Fruit fly (Drosophila melanogaster) whole organism, embryonic: ENCODE data around the gene akirin.
A peak's percentile ranks its signal among the peaks of the same experiment; 100 is the strongest.

Experiments
- CG12071 ChIP-seq: fragments of 200-800 bp; sonication (Bioruptor generic); optimal IDR thresholded peaks from 3 replicates; lab custom pipeline; 2018; ENCODE audit warnings: missing biosample characterization, mild to moderate bottlenecking, missing genetic modification characterization
- CG12236 ChIP-seq: fragments of 200-800 bp; sonication (Bioruptor generic); optimal IDR thresholded peaks from 2 replicates; lab custom pipeline; 2016; ENCODE audit warnings: missing biosample characterization, missing genetic modification characterization
- CG12391 ChIP-seq: fragments of 200-800 bp; sonication (Bioruptor generic); optimal IDR thresholded peaks from 3 replicates; lab custom pipeline; 2018; ENCODE audit warnings: missing biosample characterization, mild to moderate bottlenecking, missing genetic modification characterization, moderate library complexity
- CG13296 ChIP-seq: fragments of 200-800 bp; sonication (Bioruptor generic); optimal IDR thresholded peaks from 3 replicates; lab custom pipeline; 2018; ENCODE audit warnings: missing biosample characterization, mild to moderate bottlenecking, missing genetic modification characterization
- CG16863 ChIP-seq: fragments of 200-800 bp; sonication (Bioruptor generic); optimal IDR thresholded peaks from 3 replicates; lab custom pipeline; 2016; ENCODE audit warnings: missing biosample characterization, missing genetic modification characterization
- CG17359 ChIP-seq: fragments of 200-800 bp; sonication (Bioruptor generic); optimal IDR thresholded peaks from 3 replicates; lab custom pipeline; 2018; ENCODE audit warnings: missing biosample characterization, mild to moderate bottlenecking, missing genetic modification characterization, moderate library complexity
- CG18764 ChIP-seq: fragments of 200-800 bp; sonication (Bioruptor generic); optimal IDR thresholded peaks from 3 replicates; lab custom pipeline; 2016; ENCODE audit warnings: missing biosample characterization, missing genetic modification characterization
- CG2116 ChIP-seq: fragments of 200-800 bp; sonication (Bioruptor generic); optimal IDR thresholded peaks from 3 replicates; lab custom pipeline; 2018; ENCODE audit warnings: missing biosample characterization, mild to moderate bottlenecking, missing genetic modification characterization
- CG3163 ChIP-seq: fragments of 200-800 bp; sonication (Bioruptor generic); optimal IDR thresholded peaks from 3 replicates; lab custom pipeline; 2016; ENCODE audit warnings: missing biosample characterization, missing genetic modification characterization
- CG32532 ChIP-seq: fragments of 200-800 bp; sonication (Bioruptor generic); IDR thresholded peaks from 2 replicates; pipeline ENCODE4 v1.3.6; 2022; ENCODE audit warnings: missing biosample characterization, missing genetic modification characterization
- CG3407 ChIP-seq: fragments of 200-800 bp; sonication (Bioruptor generic); optimal IDR thresholded peaks from 2 replicates; lab custom pipeline; 2018; ENCODE audit warnings: missing biosample characterization, mild to moderate bottlenecking, missing genetic modification characterization
- CG3838 ChIP-seq: fragments of 200-800 bp; sonication (Bioruptor generic); optimal IDR thresholded peaks from 3 replicates; lab custom pipeline; 2016; ENCODE audit warnings: missing biosample characterization, missing genetic modification characterization
- CG4360 ChIP-seq: fragments of 200-800 bp; sonication (Bioruptor generic); IDR thresholded peaks from 2 replicates; pipeline ENCODE4 v1.3.6; 2022; ENCODE audit warnings: missing biosample characterization, missing genetic modification characterization
- CG43689 ChIP-seq: fragments of 200-800 bp; sonication (Bioruptor generic); IDR thresholded peaks from 2 replicates; pipeline ENCODE4 v1.3.6; 2022; ENCODE audit warnings: missing biosample characterization, missing genetic modification characterization
- CG6765 ChIP-seq: fragments of 200-800 bp; sonication (Bioruptor generic); optimal IDR thresholded peaks from 3 replicates; lab custom pipeline; 2017; ENCODE audit warnings: missing biosample characterization, mild to moderate bottlenecking, missing genetic modification characterization
- CHES-1-like ChIP-seq: fragments of 200-800 bp; sonication (Bioruptor generic); optimal IDR thresholded peaks from 2 replicates; lab custom pipeline; 2016; ENCODE audit warnings: missing biosample characterization, missing genetic modification characterization
- CrebB ChIP-seq: fragments of 200-800 bp; sonication (Bioruptor generic); optimal IDR thresholded peaks from 3 replicates; lab custom pipeline; 2018; ENCODE audit warnings: missing biosample characterization, mild to moderate bottlenecking, missing genetic modification characterization
- Dad ChIP-seq: fragments of 200-800 bp; sonication (Bioruptor generic); optimal IDR thresholded peaks from 3 replicates; lab custom pipeline; 2016; ENCODE audit warnings: missing biosample characterization, missing genetic modification characterization
- Dll ChIP-seq: fragments of 200-800 bp; sonication (Bioruptor generic); IDR thresholded peaks from 4 replicates; pipeline ENCODE4 v1.3.6; 2022; ENCODE audit warnings: missing biosample characterization, missing genetic modification characterization; ENCODE audit not compliant: partially characterized antibody
- Fer2 ChIP-seq: fragments of 200-800 bp; sonication (Bioruptor generic); optimal IDR thresholded peaks from 2 replicates; lab custom pipeline; 2018; ENCODE audit warnings: missing biosample characterization, mild to moderate bottlenecking, missing genetic modification characterization, moderate library complexity
- Fer3 ChIP-seq: fragments of 200-800 bp; sonication (Bioruptor generic); optimal IDR thresholded peaks from 2 replicates; lab custom pipeline; 2018; ENCODE audit warnings: missing biosample characterization, mild to moderate bottlenecking, missing genetic modification characterization, moderate library complexity
- Gug ChIP-seq: fragments of 200-800 bp; sonication (Bioruptor generic); IDR thresholded peaks from 4 replicates; pipeline ENCODE4 v1.3.6; 2022; ENCODE audit warnings: missing biosample characterization, missing genetic modification characterization
- Med ChIP-seq: fragments of 200-800 bp; sonication (Bioruptor generic); peaks from one replicate; lab custom pipeline; 2016; ENCODE audit warnings: missing biosample characterization, missing genetic modification characterization, mild to moderate bottlenecking, inconsistent platforms, moderate library complexity
- NFAT ChIP-seq: fragments of 200-800 bp; sonication (Bioruptor generic); IDR thresholded peaks from 2 replicates; pipeline ENCODE4 v1.3.6; 2022; ENCODE audit warnings: missing biosample characterization, missing genetic modification characterization
- Nf-YB ChIP-seq: fragments of 200-800 bp; sonication (Bioruptor generic); optimal IDR thresholded peaks from 3 replicates; lab custom pipeline; 2019; ENCODE audit warnings: missing biosample characterization, mild to moderate bottlenecking, missing genetic modification characterization, moderate library complexity
- Opbp ChIP-seq: fragments of 200-800 bp; sonication (Bioruptor generic); IDR thresholded peaks from 3 replicates; pipeline ENCODE4 v1.3.6; 2022; ENCODE audit warnings: missing biosample characterization, missing genetic modification characterization; ENCODE audit not compliant: partially characterized antibody
- Sry-δ ChIP-seq: fragments of 200-800 bp; sonication (Bioruptor generic); optimal IDR thresholded peaks from 2 replicates; lab custom pipeline; 2016; ENCODE audit warnings: missing biosample characterization, missing genetic modification characterization
- Vsx1 ChIP-seq: fragments of 200-800 bp; sonication (Bioruptor generic); optimal IDR thresholded peaks from 2 replicates; lab custom pipeline; 2017; ENCODE audit warnings: missing biosample characterization, mild to moderate bottlenecking, missing genetic modification characterization, missing genetic modification reagents
- amos ChIP-seq: fragments of 200-800 bp; sonication (Bioruptor generic); IDR thresholded peaks from 2 replicates; pipeline ENCODE4 v1.3.6; 2022; ENCODE audit warnings: missing biosample characterization, missing genetic modification characterization; ENCODE audit not compliant: partially characterized antibody
- caup ChIP-seq: fragments of 200-800 bp; sonication (Bioruptor generic); optimal IDR thresholded peaks from 3 replicates; lab custom pipeline; 2017; ENCODE audit warnings: missing biosample characterization, mild to moderate bottlenecking, missing genetic modification characterization, moderate library complexity; ENCODE audit not compliant: severe bottlenecking
- chn ChIP-seq: fragments of 200-800 bp; sonication (Bioruptor generic); optimal IDR thresholded peaks from 2 replicates; lab custom pipeline; 2016; ENCODE audit warnings: missing biosample characterization, missing genetic modification characterization
- corto ChIP-seq: fragments of 200-800 bp; sonication (Bioruptor generic); optimal IDR thresholded peaks from 2 replicates; lab custom pipeline; 2016; ENCODE audit warnings: missing biosample characterization, mild to moderate bottlenecking, missing genetic modification characterization, moderate library complexity
- dpn ChIP-seq, 2 experiments: fragments of 200-800 bp; sonication (Bioruptor generic); optimal IDR thresholded peaks; 3 replicates each; lab custom pipeline; 2016; ENCODE audit warnings: missing biosample characterization in 2 of 2, missing genetic modification characterization in 2 of 2
- en ChIP-seq: fragments of 200-800 bp; sonication (Bioruptor generic); optimal IDR thresholded peaks from 2 replicates; lab custom pipeline; 2016; ENCODE audit warnings: missing biosample characterization, missing genetic modification characterization
- fru ChIP-seq: fragments of >200 bp; optimal IDR thresholded peaks from 2 replicates; lab custom pipeline; 2017
- nau ChIP-seq: fragments of 200-800 bp; sonication (Bioruptor generic); optimal IDR thresholded peaks from 3 replicates; lab custom pipeline; 2017; ENCODE audit warnings: missing biosample characterization, mild to moderate bottlenecking, missing genetic modification characterization, missing genetic modification reagents
- org-1 ChIP-seq: fragments of 200-800 bp; sonication (Bioruptor generic); optimal IDR thresholded peaks from 2 replicates; lab custom pipeline; 2017; ENCODE audit warnings: missing biosample characterization, missing genetic modification characterization
- pan ChIP-seq, 4 experiments: fragments of >200 bp in 3 of 4; fragments of 200-800 bp in 1 of 4; sonication (Bioruptor generic) in 1 of 4; optimal IDR thresholded peaks in 3 of 4; IDR thresholded peaks in 1 of 4; 2 replicates each; pipeline versions ENCODE4 v1.3.6 to Lab custom; 2017 to 2022; ENCODE audit warnings: missing biosample characterization in 2 of 4, missing genetic modification characterization in 2 of 4, mixed read lengths in 1 of 4
- psq ChIP-seq: fragments of 200-800 bp; sonication (Bioruptor generic); optimal IDR thresholded peaks from 2 replicates; lab custom pipeline; 2017; ENCODE audit warnings: missing biosample characterization, missing genetic modification characterization
- run ChIP-seq: fragments of 200-800 bp; sonication (Bioruptor generic); optimal IDR thresholded peaks from 3 replicates; lab custom pipeline; 2018; ENCODE audit warnings: missing biosample characterization, mild to moderate bottlenecking, missing genetic modification characterization
- scrt ChIP-seq: fragments of 200-800 bp; sonication (Bioruptor generic); optimal IDR thresholded peaks from 2 replicates; lab custom pipeline; 2018; ENCODE audit warnings: missing biosample characterization, mild to moderate bottlenecking, missing genetic modification characterization, moderate library complexity
- sens-2 ChIP-seq: fragments of 200-800 bp; sonication (Bioruptor generic); IDR thresholded peaks from 2 replicates; pipeline ENCODE4 v1.3.6; 2022; ENCODE audit warnings: missing biosample characterization, missing genetic modification characterization
- slp2 ChIP-seq: fragments of 200-800 bp; sonication (Bioruptor generic); optimal IDR thresholded peaks from 2 replicates; lab custom pipeline; 2016; ENCODE audit warnings: missing biosample characterization, missing genetic modification characterization
- ssp ChIP-seq: fragments of 200-800 bp; sonication (Bioruptor generic); IDR thresholded peaks from 2 replicates; pipeline ENCODE4 v1.3.6; 2022; ENCODE audit warnings: missing biosample characterization, missing genetic modification characterization
- stc ChIP-seq: fragments of 200-800 bp; sonication (Bioruptor generic); IDR thresholded peaks from 2 replicates; pipeline ENCODE4 v1.3.6; 2022; ENCODE audit warnings: missing biosample characterization, missing genetic modification characterization
- toy ChIP-seq: fragments of 200-800 bp; sonication (Bioruptor generic); IDR thresholded peaks from 2 replicates; pipeline ENCODE4 v1.3.6; 2022; ENCODE audit warnings: missing biosample characterization, missing genetic modification characterization
- trem ChIP-seq: fragments of 200-800 bp; optimal IDR thresholded peaks from 3 replicates; lab custom pipeline; 2019; ENCODE audit warnings: missing biosample characterization, mild to moderate bottlenecking, missing genetic modification characterization, moderate library complexity
- zf30C ChIP-seq: fragments of 200-800 bp; sonication (Bioruptor generic); optimal IDR thresholded peaks from 3 replicates; lab custom pipeline; 2018; ENCODE audit warnings: missing biosample characterization, mild to moderate bottlenecking, missing genetic modification characterization

akirin gene

dm6 chr3L:7367798-7368678, 1.6 kb upstream of the akirin start (continued):
- TF ChIP-seq chn (GFP tag; lab: Kevin White, UChicago) (no peak), fru (lab: Kevin White, UChicago) (no peak), CG43689 (no peak), Dll (no peak), CrebB (peak; percentile 16), Vsx1 (GFP tag; lab: Kevin White, UChicago) (peak; percentile 95), CG6765 (GFP tag; lab: Kevin White, UChicago) (no peak), CG12391 (tag; lab: Kevin White, UChicago) (peak; percentile 9), CG12071 (GFP tag; lab: Kevin White, UChicago) (no peak), Sry-δ (GFP tag; lab: Kevin White, UChicago) (peak; percentile 19), sens-2 (GFP tag; lab: Robert Waterston, UW) (0 out of 2 replicates have a peak, but pooled peaks have one; percentile 17), Fer2 (tag; lab: Kevin White, UChicago) (no peak), stc (GFP tag; lab: Robert Waterston, UW) (0 out of 2 replicates have a peak, but pooled peaks have one; percentile 38), amos (no peak), Gug (GFP tag; lab: Robert Waterston, UW) (no peak), CHES-1-like (GFP tag; lab: Kevin White, UChicago) (no peak), CG17359 (peak; percentile 33), NFAT (GFP tag; lab: Robert Waterston, UW) (no peak), CG16863 (GFP tag; lab: Kevin White, UChicago) (no peak), scrt (GFP tag; lab: Kevin White, UChicago) (no peak), CG3163 (no peak), CG2116 (GFP tag; lab: Kevin White, UChicago) (no peak), run (tag; lab: Kevin White, UChicago) (no peak), CG12236 (GFP tag; lab: Kevin White, UChicago) (no peak), CG13296 (GFP tag; lab: Kevin White, UChicago) (no peak), zf30C (peak; percentile 48), CG3407 (GFP tag; lab: Kevin White, UChicago) (no peak), corto (GFP tag; lab: Kevin White, UChicago) (no peak), psq (GFP tag; lab: Kevin White, UChicago) (no peak), ssp (no peak), org-1 (peak; percentile 19), pan (optimal IDR thresholded peaks at IDR 0.05; lab: Kevin White, UChicago) (no peak), pan (GFP tag; optimal IDR thresholded peaks at IDR 0.05 in 1 of 2, IDR thresholded peaks at IDR 0.05 in 1 of 2) (peak in 1 of 2 experiments; percentile 32), toy (GFP tag; lab: Robert Waterston, UW) (no peak), trem (tag; lab: Kevin White, UChicago) (no peak), slp2 (no peak), CG32532 (GFP tag; lab: Robert Waterston, UW) (peak; percentile 57), nau (GFP tag; lab: Kevin White, UChicago) (no peak), caup (GFP tag; lab: Kevin White, UChicago) (peak; percentile 17), CG4360 (GFP tag; lab: Robert Waterston, UW) (no peak), Fer3 (tag; lab: Kevin White, UChicago) (peak; percentile 19), en (GFP tag; lab: Kevin White, UChicago) (peak; percentile 9), Nf-YB (GFP tag; lab: Kevin White, UChicago) (no peak), CG18764 (GFP tag; lab: Kevin White, UChicago) (no peak), CG3838 (GFP tag; lab: Kevin White, UChicago) (no peak), Opbp (GFP tag; lab: Robert Waterston, UW) (no peak), Dad (GFP tag; lab: Kevin White, UChicago) (no peak), dpn (GFP tag; optimal IDR thresholded peaks at IDR 0.05; lab: Kevin White, UChicago) (peak; percentile 7 to 18), Med (GFP tag; lab: Kevin White, UChicago) (peak; percentile 90)
